Worm (Caenorhabditis elegans) whole organism, L4 larva: ENCODE measurements around the gene lron-5.

Experiments used
- F26F4.8 ChIP-seq: fragments of 200-800 bp; sonication (Bioruptor generic); conservative IDR thresholded peaks from 2 replicates; pipeline ENCODE4 v1.3.6; 2022; ENCODE audit warnings: missing genetic modification characterization, missing compliant biosample characterization
- F49E8.2 ChIP-seq: sonication (generic microtip); optimal IDR thresholded peaks from 2 replicates; lab custom pipeline; 2016; ENCODE audit warnings: missing compliant biosample characterization, mild to moderate bottlenecking, missing genetic modification characterization, borderline replicate concordance
- R02D3.7 ChIP-seq: fragments of 150-350 bp; sonication (generic microtip); optimal IDR thresholded peaks from 3 replicates; lab custom pipeline; 2014; ENCODE audit warnings: missing biosample characterization, missing genetic modification characterization
- T20F7.1 ChIP-seq: fragments of 200-800 bp; sonication (Bioruptor generic); optimal IDR thresholded peaks from 2 replicates; lab custom pipeline; 2018; ENCODE audit warnings: mild to moderate bottlenecking, missing genetic modification characterization, missing compliant biosample characterization
- T26A8.4 ChIP-seq: fragments of 200-800 bp; sonication (Bioruptor generic); IDR thresholded peaks from 2 replicates; pipeline ENCODE4 v1.3.6; 2022; ENCODE audit warnings: missing genetic modification characterization, missing compliant biosample characterization
- Y105C5A.15 ChIP-seq: fragments of 200-800 bp; sonication (Bioruptor generic); IDR thresholded peaks from 2 replicates; pipeline ENCODE4 v1.3.6; 2022; ENCODE audit warnings: missing genetic modification characterization, missing compliant biosample characterization
- Y48G9A.11 ChIP-seq: fragments of 200-800 bp; sonication (Bioruptor generic); IDR thresholded peaks from 2 replicates; pipeline ENCODE4 v1.3.6; 2022; ENCODE audit warnings: missing genetic modification reagents, missing genetic modification characterization, missing compliant biosample characterization
- Y5F2A.4 ChIP-seq: fragments of 200-800 bp; sonication (Bioruptor generic); optimal IDR thresholded peaks from 2 replicates; lab custom pipeline; 2018; ENCODE audit warnings: mild to moderate bottlenecking, missing genetic modification characterization, missing compliant biosample characterization
- ZK337.2 ChIP-seq: fragments of 200-800 bp; sonication (Bioruptor generic); IDR thresholded peaks from 2 replicates; pipeline ENCODE4 v1.3.6; 2022; ENCODE audit warnings: missing genetic modification reagents, missing genetic modification characterization, missing compliant biosample characterization
- ZK546.5 ChIP-seq, 2 experiments: sonication (generic microtip); optimal IDR thresholded peaks; 2 replicates each; lab custom pipeline; 2017; ENCODE audit warnings: missing biosample characterization in 2 of 2, missing genetic modification characterization in 2 of 2
- ama-1 ChIP-seq: fragments of 150-350 bp; optimal IDR thresholded peaks from 2 replicates; lab custom pipeline; 2014; ENCODE audit warnings: inconsistent platforms, mixed read lengths
- arid-1 ChIP-seq: fragments of 200-800 bp; sonication (Bioruptor generic); conservative IDR thresholded peaks from 2 replicates; pipeline ENCODE4 v1.3.6; 2022; ENCODE audit warnings: missing genetic modification reagents, missing genetic modification characterization, missing compliant biosample characterization
- attf-4 ChIP-seq: sonication (generic microtip); optimal IDR thresholded peaks from 3 replicates; lab custom pipeline; 2017; ENCODE audit warnings: missing biosample characterization, missing genetic modification characterization
- ceh-28 ChIP-seq: fragments of 150-350 bp; optimal IDR thresholded peaks from 2 replicates; lab custom pipeline; 2014; ENCODE audit warnings: missing biosample characterization, missing genetic modification reagents, missing genetic modification characterization
- ctbp-1 ChIP-seq: fragments of 200-800 bp; sonication (Bioruptor generic); IDR thresholded peaks from 2 replicates; pipeline ENCODE4 v1.3.6; 2022; ENCODE audit warnings: missing genetic modification reagents, missing genetic modification characterization, missing compliant biosample characterization
- daf-19 ChIP-seq: fragments of 200-800 bp; sonication (Bioruptor generic); conservative IDR thresholded peaks from 2 replicates; pipeline ENCODE4 v1.3.6; 2022; ENCODE audit warnings: missing genetic modification characterization, missing compliant biosample characterization
- daf-8 ChIP-seq: fragments of 200-800 bp; sonication (Bioruptor generic); IDR thresholded peaks from 2 replicates; pipeline ENCODE4 v1.3.6; 2022; ENCODE audit warnings: missing genetic modification characterization, missing compliant biosample characterization
- dmd-6 ChIP-seq: fragments of 200-800 bp; sonication (Bioruptor generic); IDR thresholded peaks from 2 replicates; pipeline ENCODE4 v1.3.6; 2022; ENCODE audit warnings: missing genetic modification reagents, missing genetic modification characterization, missing compliant biosample characterization
- dpl-1 ChIP-seq: fragments of 150-350 bp; optimal IDR thresholded peaks from 2 replicates; lab custom pipeline; 2014; ENCODE audit warnings: missing biosample characterization, missing genetic modification reagents, missing genetic modification characterization
- duxl-1 ChIP-seq: sonication (generic microtip); optimal IDR thresholded peaks from 2 replicates; lab custom pipeline; 2016; ENCODE audit warnings: mild to moderate bottlenecking, missing genetic modification characterization, moderate library complexity, missing compliant biosample characterization; ENCODE audit not compliant: poor library complexity
- egl-27 ChIP-seq: sonication (generic microtip); optimal IDR thresholded peaks from 3 replicates; lab custom pipeline; 2017; ENCODE audit warnings: missing biosample characterization, missing genetic modification reagents, missing genetic modification characterization
- fos-1 ChIP-seq: fragments of 150-350 bp; optimal IDR thresholded peaks from 2 replicates; lab custom pipeline; 2014; ENCODE audit warnings: missing biosample characterization, missing genetic modification characterization
- gei-8 ChIP-seq: fragments of 200-800 bp; sonication (Bioruptor generic); optimal IDR thresholded peaks from 2 replicates; lab custom pipeline; 2018; ENCODE audit warnings: mild to moderate bottlenecking, missing genetic modification characterization, missing compliant biosample characterization
- hmg-1.1 ChIP-seq: fragments of 200-800 bp; sonication (Bioruptor generic); IDR thresholded peaks from 2 replicates; pipeline ENCODE4 v1.3.6; 2022; ENCODE audit warnings: missing genetic modification reagents, missing genetic modification characterization, missing compliant biosample characterization
- lin-13 ChIP-seq: fragments of 150-350 bp; optimal IDR thresholded peaks from 2 replicates; lab custom pipeline; 2014; ENCODE audit warnings: missing biosample characterization, missing genetic modification reagents, missing genetic modification characterization
- lin-15B ChIP-seq: fragments of 150-350 bp; sonication (generic microtip); optimal IDR thresholded peaks from 3 replicates; lab custom pipeline; 2014; ENCODE audit warnings: missing biosample characterization, missing genetic modification characterization
- lin-38 ChIP-seq: fragments of 200-800 bp; sonication (Bioruptor generic); IDR thresholded peaks from 2 replicates; pipeline ENCODE4 v1.3.6; 2022; ENCODE audit warnings: missing genetic modification reagents, missing genetic modification characterization, missing compliant biosample characterization
- madf-5 ChIP-seq, 2 experiments: fragments of 200-800 bp; sonication (Bioruptor generic); IDR thresholded peaks; 2 replicates each; pipeline ENCODE4 v1.3.6; 2022; ENCODE audit warnings: missing compliant biosample characterization in 2 of 2, missing genetic modification characterization in 2 of 2
- mdl-1 ChIP-seq, 2 experiments: fragments of 150-350 bp in 1 of 2; sonication (generic microtip) in 1 of 2; optimal IDR thresholded peaks; 2 replicates each; lab custom pipeline; 2014 to 2017; ENCODE audit warnings: missing biosample characterization in 2 of 2, missing genetic modification characterization in 2 of 2
- mdt-29 ChIP-seq: fragments of 200-800 bp; sonication (Bioruptor generic); IDR thresholded peaks from 2 replicates; pipeline ENCODE4 v1.3.6; 2022; ENCODE audit warnings: missing genetic modification reagents, missing genetic modification characterization, missing compliant biosample characterization
- mep-1 ChIP-seq: fragments of 150-350 bp; sonication (generic microtip); optimal IDR thresholded peaks from 3 replicates; lab custom pipeline; 2014; ENCODE audit warnings: missing biosample characterization, missing genetic modification characterization
- mxl-2 ChIP-seq: fragments of 200-800 bp; sonication (Bioruptor generic); conservative IDR thresholded peaks from 2 replicates; pipeline ENCODE4 v1.3.6; 2022; ENCODE audit warnings: missing genetic modification reagents, missing genetic modification characterization, missing compliant biosample characterization
- mxl-3 ChIP-seq: fragments of 200-800 bp; sonication (Bioruptor generic); optimal IDR thresholded peaks from 2 replicates; lab custom pipeline; 2018; ENCODE audit warnings: mild to moderate bottlenecking, missing genetic modification characterization, missing compliant biosample characterization
- nhr-25 ChIP-seq: sonication (generic microtip); optimal IDR thresholded peaks from 2 replicates; lab custom pipeline; 2017; ENCODE audit warnings: missing genetic modification characterization, mild to moderate bottlenecking, missing compliant biosample characterization, antibody characterized with exemption, moderate library complexity, borderline replicate concordance; ENCODE audit not compliant: insufficient read depth
- nhr-28 ChIP-seq: fragments of 150-350 bp; optimal IDR thresholded peaks from 2 replicates; lab custom pipeline; 2014; ENCODE audit warnings: missing biosample characterization, missing genetic modification characterization
- nhr-42 ChIP-seq: fragments of 200-800 bp; sonication (Bioruptor generic); IDR thresholded peaks from 2 replicates; pipeline ENCODE4 v1.3.6; 2022; ENCODE audit warnings: missing genetic modification characterization, missing compliant biosample characterization
- nhr-48 ChIP-seq: sonication (generic microtip); optimal IDR thresholded peaks from 2 replicates; lab custom pipeline; 2016; ENCODE audit warnings: mild to moderate bottlenecking, missing genetic modification characterization, missing compliant biosample characterization
- pha-4 ChIP-seq, 2 experiments: fragments of 150-350 bp in 1 of 2; fragments of 200-800 bp in 1 of 2; sonication (Bioruptor generic) in 1 of 2; IDR thresholded peaks in 1 of 2; optimal IDR thresholded peaks in 1 of 2; 2 replicates each; pipeline versions ENCODE4 v1.3.6 to Lab custom; 2014 to 2022; ENCODE audit warnings: missing genetic modification characterization in 2 of 2, missing genetic modification reagents in 2 of 2, missing biosample characterization in 1 of 2, missing compliant biosample characterization in 1 of 2
- php-3 ChIP-seq: fragments of 200-800 bp; sonication (Bioruptor generic); IDR thresholded peaks from 2 replicates; pipeline ENCODE4 v1.3.6; 2022; ENCODE audit warnings: missing genetic modification reagents, missing genetic modification characterization, missing compliant biosample characterization
- pqm-1 ChIP-seq: sonication (generic microtip); optimal IDR thresholded peaks from 2 replicates; lab custom pipeline; 2017; ENCODE audit warnings: missing biosample characterization, missing genetic modification characterization
- set-16 ChIP-seq: fragments of 200-800 bp; sonication (Bioruptor generic); IDR thresholded peaks from 2 replicates; pipeline ENCODE4 v1.3.6; 2022; ENCODE audit warnings: missing genetic modification reagents, missing genetic modification characterization, missing compliant biosample characterization
- snpc-1.2 ChIP-seq: fragments of 200-800 bp; sonication (Bioruptor generic); IDR thresholded peaks from 2 replicates; pipeline ENCODE4 v1.3.6; 2022; ENCODE audit warnings: missing genetic modification reagents, missing genetic modification characterization, missing compliant biosample characterization
- snpc-4 ChIP-seq: fragments of 150-350 bp; optimal IDR thresholded peaks from 2 replicates; lab custom pipeline; 2014; ENCODE audit warnings: missing biosample characterization, missing genetic modification characterization
- spr-3 ChIP-seq: fragments of 200-800 bp; sonication (Bioruptor generic); optimal IDR thresholded peaks from 2 replicates; lab custom pipeline; 2018; ENCODE audit warnings: mild to moderate bottlenecking, missing genetic modification characterization, missing compliant biosample characterization
- unc-130 ChIP-seq: sonication (generic microtip); optimal IDR thresholded peaks from 2 replicates; lab custom pipeline; 2016; ENCODE audit warnings: missing genetic modification reagents, missing genetic modification characterization, missing compliant biosample characterization
- unc-39 ChIP-seq: sonication (generic microtip); optimal IDR thresholded peaks from 2 replicates; lab custom pipeline; 2017; ENCODE audit warnings: missing biosample characterization, missing genetic modification characterization
- unc-62 ChIP-seq, 3 experiments: fragments of 150-350 bp in 1 of 3; sonication (generic microtip); optimal IDR thresholded peaks in 2 of 3; peaks in 1 of 3; 1 replicate in 1 of 3; 2 replicates in 2 of 3; lab custom pipeline; 2014 to 2017; ENCODE audit warnings: missing biosample characterization in 3 of 3, missing genetic modification characterization in 3 of 3, missing genetic modification reagents in 3 of 3, missing genotype in 1 of 3
- zip-11 ChIP-seq: fragments of 200-800 bp; sonication (Bioruptor generic); IDR thresholded peaks from 2 replicates; pipeline ENCODE4 v1.3.6; 2022; ENCODE audit warnings: missing genetic modification characterization, missing compliant biosample characterization
- ztf-11 ChIP-seq: fragments of 150-350 bp; optimal IDR thresholded peaks from 2 replicates; lab custom pipeline; 2014; ENCODE audit warnings: missing biosample characterization, missing genetic modification characterization
- ztf-7 ChIP-seq: fragments of 150-350 bp; optimal IDR thresholded peaks from 2 replicates; lab custom pipeline; 2014; ENCODE audit warnings: missing biosample characterization, missing genetic modification characterization

Gene lron-5

DNA sequence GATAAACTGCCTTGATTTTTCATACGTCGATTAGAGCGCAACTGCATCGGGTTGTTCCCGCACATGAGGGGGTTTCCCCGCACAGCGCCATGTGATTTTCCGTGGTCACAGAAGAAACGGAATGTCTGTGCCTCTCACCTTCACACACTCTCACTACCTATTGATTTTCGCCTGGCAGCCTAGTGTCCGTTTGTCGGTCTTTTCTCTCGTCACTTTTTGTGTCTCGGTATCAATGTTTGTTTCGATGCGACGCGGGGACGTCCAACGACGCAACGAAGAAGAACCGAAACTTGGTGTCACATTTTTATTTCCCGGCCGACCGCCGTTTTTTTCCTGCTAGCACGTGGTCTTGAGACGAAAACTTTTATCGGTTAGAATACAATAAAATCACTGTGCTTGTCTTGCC lies 26.5 kb downstream of the lron-5 start (continued):
- TF ChIP-seq snpc-4 (tag; lab: Kevin White, UChicago) (no peak), R02D3.7 (no peak), daf-8 (no peak), duxl-1 (tag; lab: Kevin White, UChicago) (peak; percentile 50), ceh-28 (tag; lab: Kevin White, UChicago) (peak; percentile 72), mxl-2 (GFP tag; lab: Robert Waterston, UW) (peak; percentile 76), arid-1 (peak; percentile 15; the same call in 1 of the 2 replicates), dmd-6 (peak; percentile 99), unc-130 (no peak), ama-1 (lab: Kevin White, UChicago) (peak; percentile 13), nhr-48 (tag; lab: Kevin White, UChicago) (peak; percentile 97), madf-5 (GFP tag; IDR thresholded peaks at IDR 0.05; lab: Robert Waterston, UW) (no peak), T20F7.1 (GFP tag; lab: Kevin White, UChicago) (peak; percentile 86), F49E8.2 (tag; lab: Kevin White, UChicago) (no peak), pha-4 (GFP tag; IDR thresholded peaks at IDR 0.05; lab: Robert Waterston, UW) (peak; percentile 75), pha-4 (tag; optimal IDR thresholded peaks at IDR 0.05; lab: Kevin White, UChicago) (peak; percentile 21), dpl-1 (GFP tag; lab: Kevin White, UChicago) (peak; percentile 80), Y5F2A.4 (GFP tag; lab: Kevin White, UChicago) (no peak), php-3 (GFP tag; lab: Robert Waterston, UW) (peak; percentile 61; the same call in 1 of the 2 replicates), Y48G9A.11 (GFP tag; lab: Robert Waterston, UW) (no peak), daf-19 (GFP tag; lab: Robert Waterston, UW) (0 out of 2 replicates have a peak, but pooled peaks have one; percentile 39), lin-13 (peak; percentile 91), set-16 (GFP tag; lab: Robert Waterston, UW) (peak; percentile 80), nhr-25 (tag; lab: Kevin White, UChicago) (peak; percentile 77), unc-62 (GFP tag; optimal IDR thresholded peaks at IDR 0.05 in 1 of 2; lab: Kevin White, UChicago) (peak in 1 of 2 experiments; percentile 99), unc-62 (tag; optimal IDR thresholded peaks at IDR 0.05; lab: Kevin White, UChicago) (no peak), ctbp-1 (GFP tag; lab: Robert Waterston, UW) (peak; percentile 78), nhr-42 (GFP tag; lab: Robert Waterston, UW) (peak; percentile 81), zip-11 (GFP tag; lab: Robert Waterston, UW) (no peak), mdl-1 (tag; optimal IDR thresholded peaks at IDR 0.05; lab: Kevin White, UChicago) (peak; percentile 100), ZK337.2 (GFP tag; lab: Robert Waterston, UW) (0 out of 2 replicates have a peak, but pooled peaks have one; percentile 25), Y105C5A.15 (GFP tag; lab: Robert Waterston, UW) (peak; percentile 76; the same call in 1 of the 2 replicates), fos-1 (tag; lab: Kevin White, UChicago) (no peak), gei-8 (GFP tag; lab: Kevin White, UChicago) (peak; percentile 82), mep-1 (tag; lab: Kevin White, UChicago) (peak; percentile 96), nhr-28 (tag; lab: Kevin White, UChicago) (peak; percentile 97), attf-4 (tag; lab: Kevin White, UChicago) (no peak), ZK546.5 (tag; optimal IDR thresholded peaks at IDR 0.05; lab: Kevin White, UChicago) (no peak), spr-3 (GFP tag; lab: Kevin White, UChicago) (no peak), egl-27 (peak; percentile 49), T26A8.4 (peak; percentile 83), F26F4.8 (GFP tag; lab: Robert Waterston, UW) (no peak), pqm-1 (tag; lab: Kevin White, UChicago) (peak; percentile 39), ztf-7 (tag; lab: Kevin White, UChicago) (peak; percentile 34), mxl-3 (GFP tag; lab: Kevin White, UChicago) (peak; percentile 100), ztf-11 (no peak), lin-15B (tag; lab: Kevin White, UChicago) (no peak), hmg-1.1 (peak; percentile 86), lin-38 (GFP tag; lab: Robert Waterston, UW) (peak; percentile 90), unc-39 (tag; lab: Kevin White, UChicago) (no peak), mdt-29 (GFP tag; lab: Robert Waterston, UW) (peak; percentile 82), snpc-1.2 (GFP tag; lab: Robert Waterston, UW) (no peak)
